Worm (Caenorhabditis elegans) whole organism, young adult: ENCODE results near the gene math-14.
"Not testable (repeated sequence)": the region's sequence is repeated elsewhere in the genome, so short reads cannot be mapped to it uniquely, and the experiment has no call there.

Experiments used
- B0336.3 ChIP-seq: fragments of 200-800 bp; sonication (Bioruptor generic); IDR thresholded peaks from 2 replicates; pipeline ENCODE4 v1.3.6; 2022; ENCODE audit warnings: missing genetic modification characterization, missing compliant biosample characterization
- D2030.7 ChIP-seq: fragments of 200-800 bp; sonication (Bioruptor generic); IDR thresholded peaks from 2 replicates; pipeline ENCODE4 v1.3.6; 2022; ENCODE audit warnings: missing genetic modification reagents, missing genetic modification characterization, missing compliant biosample characterization
- F39B2.1 ChIP-seq: fragments of 200-800 bp; sonication (Bioruptor generic); IDR thresholded peaks from 2 replicates; pipeline ENCODE4 v1.3.6; 2022; ENCODE audit warnings: missing genetic modification reagents, missing genetic modification characterization, missing compliant biosample characterization
- F49E8.2 ChIP-seq: sonication (generic microtip); optimal IDR thresholded peaks from 3 replicates; lab custom pipeline; 2017; ENCODE audit warnings: missing genetic modification characterization, mild to moderate bottlenecking, missing compliant biosample characterization, antibody characterized with exemption, moderate library complexity; ENCODE audit not compliant: insufficient read depth
- T07F8.4 ChIP-seq: sonication (generic microtip); optimal IDR thresholded peaks from 2 replicates; lab custom pipeline; 2016; ENCODE audit warnings: mild to moderate bottlenecking, missing genetic modification characterization, moderate library complexity, missing compliant biosample characterization
- Y79H2A.3 ChIP-seq: fragments of 200-800 bp; sonication (Bioruptor generic); conservative IDR thresholded peaks from 2 replicates; pipeline ENCODE4 v1.3.6; 2022; ENCODE audit warnings: missing genetic modification reagents, missing genetic modification characterization, missing compliant biosample characterization
- ZK185.1 ChIP-seq: sonication (generic microtip); optimal IDR thresholded peaks from 2 replicates; lab custom pipeline; 2016; ENCODE audit warnings: mild to moderate bottlenecking, missing genetic modification characterization, missing compliant biosample characterization; ENCODE audit not compliant: poor library complexity, severe bottlenecking
- akir-1 ChIP-seq: fragments of 200-800 bp; sonication (Bioruptor generic); optimal IDR thresholded peaks from 2 replicates; lab custom pipeline; 2018; ENCODE audit warnings: mild to moderate bottlenecking, missing genetic modification characterization, moderate library complexity, missing compliant biosample characterization
- aptf-3 ChIP-seq: fragments of 200-800 bp; sonication (Bioruptor generic); IDR thresholded peaks from 2 replicates; pipeline ENCODE4 v1.3.6; 2022; ENCODE audit warnings: missing genetic modification characterization, missing compliant biosample characterization
- bed-2 ChIP-seq: fragments of 200-800 bp; sonication (Bioruptor generic); IDR thresholded peaks from 2 replicates; pipeline ENCODE4 v1.3.6; 2022; ENCODE audit warnings: missing genetic modification reagents, missing genetic modification characterization, missing compliant biosample characterization
- cebp-2 ChIP-seq: fragments of 200-800 bp; sonication (Bioruptor generic); IDR thresholded peaks from 2 replicates; pipeline ENCODE4 v1.3.6; 2022; ENCODE audit warnings: missing genetic modification characterization, missing compliant biosample characterization
- ceh-91 ChIP-seq: fragments of 200-800 bp; sonication (Bioruptor generic); IDR thresholded peaks from 2 replicates; pipeline ENCODE4 v1.3.6; 2022; ENCODE audit warnings: missing genetic modification reagents, missing genetic modification characterization, missing compliant biosample characterization
- hmg-1.2 ChIP-seq: fragments of 200-800 bp; sonication (Bioruptor generic); IDR thresholded peaks from 2 replicates; pipeline ENCODE4 v1.3.6; 2022; ENCODE audit warnings: missing genetic modification reagents, missing genetic modification characterization, missing compliant biosample characterization
- hmg-20 ChIP-seq: fragments of 200-800 bp; sonication (Bioruptor generic); IDR thresholded peaks from 2 replicates; pipeline ENCODE4 v1.3.6; 2022; ENCODE audit warnings: missing genetic modification reagents, missing genetic modification characterization, missing compliant biosample characterization
- lin-40 ChIP-seq: sonication (generic microtip); optimal IDR thresholded peaks from 2 replicates; lab custom pipeline; 2016; ENCODE audit warnings: missing genetic modification characterization, mild to moderate bottlenecking, missing compliant biosample characterization, missing genotype, missing genetic modification reagents
- mcd-1 ChIP-seq: fragments of 200-800 bp; sonication (Bioruptor generic); IDR thresholded peaks from 2 replicates; pipeline ENCODE4 v1.3.6; 2022; ENCODE audit warnings: missing genetic modification reagents, missing genetic modification characterization, missing compliant biosample characterization
- mel-28 ChIP-seq: sonication (generic microtip); optimal IDR thresholded peaks from 2 replicates; lab custom pipeline; 2016; ENCODE audit warnings: borderline replicate concordance, mild to moderate bottlenecking, missing genetic modification characterization, missing compliant biosample characterization
- nfya-1 ChIP-seq: sonication (generic microtip); optimal IDR thresholded peaks from 2 replicates; lab custom pipeline; 2017; ENCODE audit warnings: antibody characterized with exemption, missing compliant biosample characterization, missing genetic modification characterization, borderline replicate concordance; ENCODE audit not compliant: insufficient read depth
- nhr-179 ChIP-seq: sonication (generic microtip); optimal IDR thresholded peaks from 2 replicates; lab custom pipeline; 2016; ENCODE audit warnings: mild to moderate bottlenecking, missing genetic modification characterization, missing compliant biosample characterization
- nhr-80 ChIP-seq: sonication (generic microtip); optimal IDR thresholded peaks from 2 replicates; lab custom pipeline; 2016; ENCODE audit warnings: missing genetic modification characterization, missing compliant biosample characterization
- pha-4 ChIP-seq: fragments of 150-350 bp; sonication (generic microtip); optimal IDR thresholded peaks from 2 replicates; lab custom pipeline; 2014; ENCODE audit warnings: missing biosample characterization, missing genetic modification reagents, missing genetic modification characterization
- rpc-1 ChIP-seq, 2 experiments: fragments of 150-350 bp in 1 of 2; sonication (generic microtip) in 1 of 2; optimal IDR thresholded peaks; 2 replicates each; lab custom pipeline; 2014 to 2018; ENCODE audit warnings: missing biosample characterization in 1 of 2, missing genetic modification characterization in 1 of 2, missing genetic modification reagents in 1 of 2, missing genotype in 1 of 2
- snpc-4 ChIP-seq, 5 experiments: fragments of 150-350 bp in 1 of 5; sonication (generic microtip) in 4 of 5; optimal IDR thresholded peaks; 2 replicates each; lab custom pipeline; 2014 to 2018; ENCODE audit warnings: missing genetic modification characterization in 5 of 5, missing biosample characterization in 3 of 5, antibody characterized with exemption in 2 of 5, mild to moderate bottlenecking in 2 of 5, missing compliant biosample characterization in 2 of 5, missing genotype in 2 of 5, moderate library complexity in 2 of 5, missing genetic modification reagents in 1 of 5
- somi-1 ChIP-seq: fragments of 200-800 bp; sonication (Bioruptor generic); optimal IDR thresholded peaks from 2 replicates; lab custom pipeline; 2018; ENCODE audit warnings: mild to moderate bottlenecking, missing genetic modification characterization, missing compliant biosample characterization
- ztf-18 ChIP-seq: sonication (generic microtip); optimal IDR thresholded peaks from 2 replicates; lab custom pipeline; 2016; ENCODE audit warnings: missing genotype, mild to moderate bottlenecking, missing genetic modification characterization, missing compliant biosample characterization

math-14 gene

ce11 chrII:1861285-1861793, 7.9 kb upstream of the math-14 start, which contains the start of gene C16C4.18:
Gene C16C4.18, minus strand, starts transcription at chrII:1861335.
- TF ChIP-seq D2030.7 (GFP tag; lab: Robert Waterston, UW) = peak; percentile 44; the same call in 1 of the 2 replicates
- peak; percentile 96 for TF ChIP-seq hmg-1.2 (GFP tag; lab: Robert Waterston, UW)
- peak; percentile 67; the same call in 1 of the 2 replicates for TF ChIP-seq mcd-1
- TF ChIP-seq, all 124 proteins: peak for 3; not testable (repeated sequence) for 121

- not testable (repeated sequence) for TF ChIP-seq hmg-20 (GFP tag; lab: Robert Waterston, UW); lin-40; B0336.3 (GFP tag; lab: Robert Waterston, UW)
Observed at ce11 chrII:1862334-1862733, 6.9 kb upstream of the math-14 start, which contains the start of gene fbxb-98. Gene fbxb-98, plus strand, starts transcription at chrII:1862634.

- TF ChIP-seq snpc-4 (GFP tag; optimal IDR thresholded peaks at IDR 0.05; lab: Kevin White, UChicago) (no peak), snpc-4 (tag; optimal IDR thresholded peaks at IDR 0.05; lab: Kevin White, UChicago) (no peak), akir-1 (GFP tag; lab: Kevin White, UChicago) (no peak), T07F8.4 (tag; lab: Kevin White, UChicago) (no peak), cebp-2 (GFP tag; lab: Robert Waterston, UW) (no peak), somi-1 (no peak), F39B2.1 (GFP tag; lab: Robert Waterston, UW) (no peak), hmg-20 (GFP tag; lab: Robert Waterston, UW) (no peak), ceh-91 (GFP tag; lab: Robert Waterston, UW) (no peak), Y79H2A.3 (no peak), pha-4 (no peak), ZK185.1 (tag; lab: Kevin White, UChicago) (no peak), bed-2 (GFP tag; lab: Robert Waterston, UW) (no peak), mel-28 (tag; lab: Kevin White, UChicago) (no peak), rpc-1 (optimal IDR thresholded peaks at IDR 0.05; lab: Kevin White, UChicago) (no peak), rpc-1 (tag; optimal IDR thresholded peaks at IDR 0.05; lab: Kevin White, UChicago) (no peak), aptf-3 (no peak), nhr-179 (tag; lab: Kevin White, UChicago) (no peak), nfya-1 (tag; lab: Kevin White, UChicago) (no peak)
Observed at ce11 chrII:1864278-1864677, 4.9 kb upstream of the math-14 start, which contains the start of gene C16C4.17. Gene C16C4.17, plus strand, starts transcription at chrII:1864578.

- TF ChIP-seq F49E8.2 (tag; lab: Kevin White, UChicago) = no peak
- TF ChIP-seq nhr-80 = peak; percentile 26
Observed at ce11 chrII:1865683-1866431, 3.4 kb upstream of the math-14 start, which contains the start of gene math-15. Gene math-15, plus strand, starts transcription at chrII:1866381.

- no peak for TF ChIP-seq mcd-1
- no peak for TF ChIP-seq ztf-18
- peak; percentile 72 for TF ChIP-seq nhr-80
- TF ChIP-seq, all 124 proteins: peak for 1
Observed at ce11 chrII:1870875-1871592, 1.8 kb downstream of the math-14 start, which contains the start of gene math-10. Gene math-10, plus strand, starts transcription at chrII:1871542.
